Worm (Caenorhabditis elegans) whole organism, L1 larva: ENCODE data around the gene F56A8.9.

Experiments used
- ceh-88 ChIP-seq: fragments of 200-800 bp; sonication (Bioruptor generic); IDR thresholded peaks from 2 replicates; pipeline ENCODE4 v1.3.6; 2022; ENCODE audit warnings: missing genetic modification characterization, missing compliant biosample characterization
- ets-5 ChIP-seq: fragments of 200-800 bp; sonication (Bioruptor generic); IDR thresholded peaks from 2 replicates; pipeline ENCODE4 v1.3.6; 2022; ENCODE audit warnings: missing genetic modification characterization, missing compliant biosample characterization
- jun-1 ChIP-seq: fragments of 150-350 bp; optimal IDR thresholded peaks from 2 replicates; lab custom pipeline; 2014; ENCODE audit warnings: missing biosample characterization, missing genetic modification reagents, missing genetic modification characterization
- nhr-12 ChIP-seq: sonication (generic microtip); optimal IDR thresholded peaks from 2 replicates; lab custom pipeline; 2017; ENCODE audit warnings: missing biosample characterization, missing genetic modification characterization
- nhr-237 ChIP-seq: fragments of 150-350 bp; optimal IDR thresholded peaks from 2 replicates; lab custom pipeline; 2014; ENCODE audit warnings: missing biosample characterization, missing genetic modification characterization
- pag-3 ChIP-seq: sonication (generic microtip); optimal IDR thresholded peaks from 2 replicates; lab custom pipeline; 2017; ENCODE audit warnings: missing genetic modification characterization, mild to moderate bottlenecking, missing compliant biosample characterization, antibody characterized with exemption, borderline replicate concordance; ENCODE audit not compliant: insufficient read depth
- tbx-2 ChIP-seq: sonication (generic microtip); optimal IDR thresholded peaks from 2 replicates; lab custom pipeline; 2016; ENCODE audit warnings: missing genetic modification characterization, missing compliant biosample characterization
- zip-4 ChIP-seq: fragments of 200-800 bp; sonication (Bioruptor generic); optimal IDR thresholded peaks from 2 replicates; lab custom pipeline; 2018; ENCODE audit warnings: mild to moderate bottlenecking, missing genetic modification characterization, moderate library complexity, missing compliant biosample characterization

DNA sequence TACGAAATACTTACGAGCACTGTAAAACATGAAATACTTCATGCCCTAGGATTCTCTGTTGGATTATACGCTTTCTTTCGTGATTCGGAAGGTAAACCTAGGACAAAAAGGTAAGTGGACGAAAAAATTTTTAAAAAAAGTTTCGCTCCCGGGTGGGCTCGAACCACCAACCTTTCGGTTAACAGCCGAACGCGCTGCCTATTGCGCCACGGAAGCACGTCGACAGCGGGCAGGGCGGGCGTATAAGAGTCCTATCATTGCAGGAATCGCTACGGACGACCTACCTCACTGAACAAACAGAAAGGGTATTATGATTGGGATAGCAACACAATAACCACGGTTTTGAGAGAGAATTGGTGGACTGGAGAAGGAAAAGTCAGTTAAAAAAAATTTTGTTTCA lies 29.5 kb upstream of the F56A8.9 start:
- TF ChIP-seq pag-3 (tag; lab: Kevin White, UChicago), result no peak
- peak; percentile 11 for TF ChIP-seq jun-1 (tag; lab: Kevin White, UChicago)
- TF ChIP-seq nhr-12 (tag; lab: Kevin White, UChicago), result no peak
- TF ChIP-seq nhr-237 (tag; lab: Kevin White, UChicago), result no peak
- no peak for TF ChIP-seq ets-5 (GFP tag; lab: Robert Waterston, UW)
- no peak for TF ChIP-seq ceh-88 (GFP tag; lab: Robert Waterston, UW)
- TF ChIP-seq tbx-2 (tag; lab: Kevin White, UChicago), result peak; percentile 4
- TF ChIP-seq zip-4 (GFP tag; lab: Kevin White, UChicago), result no peak
